Fruit fly (Drosophila melanogaster): ENCODE results near the gene Pdhb.
A peak's percentile ranks its signal among the peaks of the same experiment; 100 is the strongest.

Gene Pdhb

dm6 chr3R:29091609-29092008 is 21.3 kb upstream of the Pdhb start:
- TF ChIP-seq insv (optimal IDR thresholded peaks at IDR 0.05) (no peak), psq (optimal IDR thresholded peaks at IDR 0.05) (no peak), h (optimal IDR thresholded peaks at IDR 0.05) (no peak), ttk (optimal IDR thresholded peaks at IDR 0.05) (no peak), Myc (optimal IDR thresholded peaks at IDR 0.05) (no peak), Sin3A (optimal IDR thresholded peaks at IDR 0.05) (no peak)

dm6 chr3R:29094152-29094551 is 18.7 kb upstream of the Pdhb start:
- TF ChIP-seq psq (optimal IDR thresholded peaks at IDR 0.05) (no peak), ttk (optimal IDR thresholded peaks at IDR 0.05) (no peak), Sin3A (optimal IDR thresholded peaks at IDR 0.05) (no peak), Myc (optimal IDR thresholded peaks at IDR 0.05) (no peak)

dm6 chr3R:29095525-29095924 is 17.3 kb upstream of the Pdhb start:
- no peak for TF ChIP-seq h (optimal IDR thresholded peaks at IDR 0.05)
- no peak for TF ChIP-seq insv (optimal IDR thresholded peaks at IDR 0.05)
- no peak for TF ChIP-seq psq (optimal IDR thresholded peaks at IDR 0.05)
- TF ChIP-seq Sin3A (optimal IDR thresholded peaks at IDR 0.05), result no peak

- TF ChIP-seq psq (optimal IDR thresholded peaks at IDR 0.05) (no peak), h (optimal IDR thresholded peaks at IDR 0.05) (no peak), Myc (optimal IDR thresholded peaks at IDR 0.05) (no peak), ttk (optimal IDR thresholded peaks at IDR 0.05) (no peak), insv (optimal IDR thresholded peaks at IDR 0.05) (no peak), Sin3A (optimal IDR thresholded peaks at IDR 0.05) (no peak)
Measured at dm6 chr3R:29096009-29096443, 16.8 kb upstream of the Pdhb start.

dm6 chr3R:29098022-29098421 is 14.8 kb upstream of the Pdhb start:
- TF ChIP-seq Myc (optimal IDR thresholded peaks at IDR 0.05) (no peak), psq (optimal IDR thresholded peaks at IDR 0.05) (no peak), ttk (optimal IDR thresholded peaks at IDR 0.05) (no peak), insv (optimal IDR thresholded peaks at IDR 0.05) (no peak), h (optimal IDR thresholded peaks at IDR 0.05) (no peak), Sin3A (optimal IDR thresholded peaks at IDR 0.05) (no peak)

dm6 chr3R:29103227-29103626 is 9.6 kb upstream of the Pdhb start:
- TF ChIP-seq ttk (optimal IDR thresholded peaks at IDR 0.05), result no peak
- no peak for TF ChIP-seq psq (optimal IDR thresholded peaks at IDR 0.05)
- TF ChIP-seq Myc (optimal IDR thresholded peaks at IDR 0.05), result no peak
- no peak for TF ChIP-seq insv (optimal IDR thresholded peaks at IDR 0.05)
- no peak for TF ChIP-seq h (optimal IDR thresholded peaks at IDR 0.05)
- TF ChIP-seq Sin3A (optimal IDR thresholded peaks at IDR 0.05), result no peak

- TF ChIP-seq h (optimal IDR thresholded peaks at IDR 0.05) (no peak), insv (optimal IDR thresholded peaks at IDR 0.05) (no peak), Sin3A (optimal IDR thresholded peaks at IDR 0.05) (no peak), Myc (optimal IDR thresholded peaks at IDR 0.05) (no peak), psq (optimal IDR thresholded peaks at IDR 0.05) (no peak), ttk (optimal IDR thresholded peaks at IDR 0.05) (no peak)
Measured at dm6 chr3R:29111795-29112194, 1.1 kb upstream of the Pdhb start.

dm6 chr3R:29113392-29113791 is 521 bp downstream of the Pdhb start:
- no peak for TF ChIP-seq ttk (optimal IDR thresholded peaks at IDR 0.05)
- TF ChIP-seq Sin3A (optimal IDR thresholded peaks at IDR 0.05), result no peak
- TF ChIP-seq psq (optimal IDR thresholded peaks at IDR 0.05), result no peak
- no peak for TF ChIP-seq h (optimal IDR thresholded peaks at IDR 0.05)
- no peak for TF ChIP-seq insv (optimal IDR thresholded peaks at IDR 0.05)
- TF ChIP-seq Myc (optimal IDR thresholded peaks at IDR 0.05), result no peak

dm6 chr3R:29116167-29116725 is 3.4 kb downstream of the Pdhb start, which contains the start of gene Atg14:
Gene Atg14, plus strand, starts transcription at chr3R:29116391.
- TF ChIP-seq Myc (optimal IDR thresholded peaks at IDR 0.05) (no peak), ttk (optimal IDR thresholded peaks at IDR 0.05) (no peak), psq (optimal IDR thresholded peaks at IDR 0.05) (no peak), h (optimal IDR thresholded peaks at IDR 0.05) (no peak), insv (optimal IDR thresholded peaks at IDR 0.05) (no peak), Sin3A (optimal IDR thresholded peaks at IDR 0.05) (no peak)

- TF ChIP-seq ttk (optimal IDR thresholded peaks at IDR 0.05), result no peak
- TF ChIP-seq Sin3A (optimal IDR thresholded peaks at IDR 0.05), result peak; percentile 70
- no peak for TF ChIP-seq insv (optimal IDR thresholded peaks at IDR 0.05)
- no peak for TF ChIP-seq h (optimal IDR thresholded peaks at IDR 0.05)
Measured at dm6 chr3R:29122817-29123611, 10.1 kb downstream of the Pdhb start, which contains the start of the genes yem and Ctl2. Gene yem, minus strand, starts transcription at chr3R:29122879. Gene Ctl2, plus strand, starts transcription at chr3R:29123370.

dm6 chr3R:29124128-29124527 is 11.3 kb downstream of the Pdhb start:
- TF ChIP-seq h (optimal IDR thresholded peaks at IDR 0.05) (no peak), insv (optimal IDR thresholded peaks at IDR 0.05) (no peak), ttk (optimal IDR thresholded peaks at IDR 0.05) (no peak), psq (optimal IDR thresholded peaks at IDR 0.05) (no peak), Myc (optimal IDR thresholded peaks at IDR 0.05) (no peak)

- TF ChIP-seq insv (optimal IDR thresholded peaks at IDR 0.05), result no peak
- TF ChIP-seq Sin3A (optimal IDR thresholded peaks at IDR 0.05), result no peak
- no peak for TF ChIP-seq Myc (optimal IDR thresholded peaks at IDR 0.05)
- TF ChIP-seq psq (optimal IDR thresholded peaks at IDR 0.05), result no peak
- no peak for TF ChIP-seq h (optimal IDR thresholded peaks at IDR 0.05)
- TF ChIP-seq ttk (optimal IDR thresholded peaks at IDR 0.05), result no peak
Measured at dm6 chr3R:29130902-29131621, 18.2 kb downstream of the Pdhb start, which contains the start of the genes dgt6 and Vha100-1. Gene dgt6, minus strand, starts transcription at chr3R:29130972. Gene Vha100-1, plus strand, starts transcription at chr3R:29131193.

All from Kc167 (cell line).